Fruit fly (Drosophila melanogaster): ENCODE measurements around the gene ninaG.

dm6 chr3R:11392805-11393204 is 28.7 kb downstream of the ninaG start:
- no peak for TF ChIP-seq CG8478 (optimal IDR thresholded peaks at IDR 0.05)
- peak; percentile 52 to 54 for TF ChIP-seq CTCF (optimal IDR thresholded peaks at IDR 0.05)
